Worm (Caenorhabditis elegans) whole organism, young adult: ENCODE measurements around the gene rps-12.

Source experiments
- K11D2.4 ChIP-seq: fragments of 200-800 bp; sonication (Bioruptor generic); IDR thresholded peaks from 2 replicates; pipeline ENCODE4 v1.3.6; 2022; ENCODE audit warnings: missing genetic modification reagents, missing genetic modification characterization, missing compliant biosample characterization
- K12H6.12 ChIP-seq: fragments of 200-800 bp; sonication (Bioruptor generic); optimal IDR thresholded peaks from 2 replicates; lab custom pipeline; 2018; ENCODE audit warnings: mild to moderate bottlenecking, missing genetic modification characterization, missing compliant biosample characterization
- ama-1 ChIP-seq, 3 experiments: fragments of 150-350 bp in 1 of 3; sonication (generic microtip) in 2 of 3; optimal IDR thresholded peaks; 2 replicates each; lab custom pipeline; 2014 to 2018; ENCODE audit warnings: missing biosample characterization in 2 of 3, missing genetic modification characterization in 2 of 3, missing genetic modification reagents in 2 of 3
- attf-3 ChIP-seq: fragments of 200-800 bp; sonication (Bioruptor generic); conservative IDR thresholded peaks from 2 replicates; pipeline ENCODE4 v1.3.6; 2022; ENCODE audit warnings: missing genetic modification reagents, missing genetic modification characterization, missing compliant biosample characterization
- die-1 ChIP-seq: sonication (generic microtip); optimal IDR thresholded peaks from 2 replicates; lab custom pipeline; 2016; ENCODE audit warnings: missing genotype, mild to moderate bottlenecking, missing genetic modification characterization, missing compliant biosample characterization
- fkh-3 ChIP-seq: sonication (generic microtip); optimal IDR thresholded peaks from 2 replicates; lab custom pipeline; 2016; ENCODE audit warnings: mild to moderate bottlenecking, missing genetic modification characterization, missing compliant biosample characterization
- hmg-20 ChIP-seq: fragments of 200-800 bp; sonication (Bioruptor generic); IDR thresholded peaks from 2 replicates; pipeline ENCODE4 v1.3.6; 2022; ENCODE audit warnings: missing genetic modification reagents, missing genetic modification characterization, missing compliant biosample characterization
- nfya-2 ChIP-seq: fragments of 200-800 bp; sonication (Bioruptor generic); IDR thresholded peaks from 2 replicates; pipeline ENCODE4 v1.3.6; 2022; ENCODE audit warnings: missing genetic modification reagents, missing genetic modification characterization, missing compliant biosample characterization
- rec-8 ChIP-seq, 2 experiments: sonication (generic microtip); optimal IDR thresholded peaks; 2 replicates each; lab custom pipeline; 2016; ENCODE audit warnings: mild to moderate bottlenecking in 2 of 2, missing genetic modification characterization in 2 of 2, missing genetic modification reagents in 2 of 2, missing genotype in 2 of 2, missing biosample characterization in 1 of 2, missing compliant biosample characterization in 1 of 2, moderate library complexity in 1 of 2
- sdz-38 ChIP-seq: sonication (generic microtip); optimal IDR thresholded peaks from 2 replicates; lab custom pipeline; 2016; ENCODE audit warnings: missing genotype, missing genetic modification characterization, missing compliant biosample characterization
- ztf-25 ChIP-seq: fragments of 200-800 bp; sonication (Bioruptor generic); IDR thresholded peaks from 2 replicates; pipeline ENCODE4 v1.3.6; 2022; ENCODE audit warnings: missing genetic modification reagents, missing genetic modification characterization, missing compliant biosample characterization
- ztf-6 ChIP-seq: fragments of 200-800 bp; sonication (Bioruptor generic); IDR thresholded peaks from 2 replicates; pipeline ENCODE4 v1.3.6; 2022; ENCODE audit warnings: missing genetic modification reagents, missing genetic modification characterization, missing compliant biosample characterization

DNA sequence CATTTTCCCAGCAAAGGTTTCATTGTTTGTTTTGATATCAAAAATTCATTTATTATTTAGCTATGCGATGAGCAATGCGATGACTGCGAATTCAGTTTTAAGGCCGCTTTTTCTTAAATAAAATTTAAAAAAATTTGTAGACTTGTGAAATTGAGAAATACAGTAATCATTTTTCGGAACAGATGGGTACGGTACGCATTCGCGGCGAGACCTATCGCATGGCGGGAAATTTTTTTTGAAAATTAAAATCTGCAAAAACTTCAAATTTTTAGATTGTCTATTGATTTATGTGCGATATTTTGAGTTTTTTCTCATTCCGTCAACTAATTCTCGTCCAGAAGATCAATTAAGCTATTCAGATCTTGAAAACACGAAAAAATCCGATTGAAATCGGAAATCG is 15.6 kb upstream of the rps-12 start:
- TF ChIP-seq nfya-2, result no peak
- no peak for TF ChIP-seq die-1 (tag; lab: Kevin White, UChicago)
- no peak for TF ChIP-seq sdz-38 (tag; lab: Kevin White, UChicago)
- no peak for TF ChIP-seq ama-1 (optimal IDR thresholded peaks at IDR 0.05; lab: Kevin White, UChicago)
- no peak for TF ChIP-seq ama-1 (GFP tag; optimal IDR thresholded peaks at IDR 0.05; lab: Kevin White, UChicago)
- no peak for TF ChIP-seq hmg-20 (GFP tag; lab: Robert Waterston, UW)
- TF ChIP-seq attf-3 (GFP tag; lab: Robert Waterston, UW), result no peak
- TF ChIP-seq K11D2.4, result no peak
- TF ChIP-seq fkh-3 (tag; lab: Kevin White, UChicago), result no peak
- TF ChIP-seq ztf-6 (GFP tag; lab: Robert Waterston, UW), result no peak
- no peak for TF ChIP-seq K12H6.12 (tag; lab: Kevin White, UChicago)
- TF ChIP-seq rec-8 (tag; optimal IDR thresholded peaks at IDR 0.05; lab: Kevin White, UChicago), result no peak
- no peak for TF ChIP-seq ztf-25 (GFP tag; lab: Robert Waterston, UW)
